Worm (Caenorhabditis elegans): ENCODE measurements around the gene mob-2.

Gene mob-2

DNA sequence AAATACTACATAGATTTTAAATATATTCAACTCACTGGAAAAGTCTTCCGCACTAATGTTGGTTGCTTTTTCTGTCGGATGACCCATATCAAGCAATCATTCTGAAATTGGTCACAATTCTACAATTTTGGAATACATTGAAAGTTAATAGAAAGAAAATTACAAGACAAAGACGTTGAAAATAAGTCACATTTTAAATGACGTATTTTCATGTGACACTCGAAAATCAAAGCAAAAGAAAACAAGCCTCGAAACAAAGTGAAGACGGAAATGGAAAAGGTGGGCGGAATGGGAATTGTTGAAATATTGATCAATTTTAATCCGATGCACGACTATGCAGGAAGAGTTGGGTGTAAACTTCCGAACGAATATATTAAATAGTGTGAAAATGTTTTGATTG, at the start of gene mob-2:
mob-2 (minus strand) TSS at position 101 of the 400 bp plus-strand sequence.
- TF ChIP-seq unc-62 (GFP tag; optimal IDR thresholded peaks at IDR 0.05) = no peak

DNA sequence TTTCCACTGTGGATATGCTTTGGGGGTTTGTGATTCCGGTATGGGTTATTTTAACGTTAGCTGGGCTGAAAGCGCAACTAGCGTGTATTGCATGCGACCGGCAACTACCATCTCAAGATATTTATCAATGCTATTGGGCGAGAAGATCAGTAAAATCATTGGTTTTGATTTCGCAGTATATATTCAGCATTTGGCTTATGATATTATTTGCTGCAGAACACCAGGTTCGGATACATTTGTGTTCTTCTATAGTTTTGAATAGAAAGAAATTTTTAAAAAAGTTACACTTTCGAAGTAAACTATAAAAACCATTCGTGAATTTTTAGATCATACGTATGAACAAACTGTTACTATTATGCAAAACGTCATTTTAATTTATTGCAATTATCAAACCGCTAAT, 48.1 kb upstream of the mob-2 start:
- TF ChIP-seq unc-62 (GFP tag; optimal IDR thresholded peaks at IDR 0.05) = no peak

DNA sequence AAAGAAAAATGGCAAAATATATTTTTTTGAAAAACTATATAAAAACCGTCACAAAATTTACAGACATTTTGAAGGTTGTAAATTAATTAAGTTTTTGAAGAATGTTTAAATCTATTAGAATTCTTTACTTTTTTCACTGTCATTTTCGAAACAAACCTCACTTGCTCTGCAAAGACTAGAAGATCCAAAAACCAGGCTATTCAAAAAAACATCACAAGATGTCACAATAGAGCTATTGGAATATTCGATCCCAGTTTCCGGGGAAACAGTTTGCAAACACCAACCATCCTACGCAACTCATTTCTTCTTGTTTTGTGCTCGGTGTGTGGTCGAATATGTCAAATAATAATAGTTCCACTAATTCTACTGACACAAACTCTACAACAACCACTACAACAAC, 46.9 kb upstream of the mob-2 start, which contains the start of gene R12H7.4:
R12H7.4 (plus strand) TSS at position 301 of the 400 bp plus-strand sequence.
- no peak for TF ChIP-seq unc-62 (GFP tag; optimal IDR thresholded peaks at IDR 0.05)

DNA sequence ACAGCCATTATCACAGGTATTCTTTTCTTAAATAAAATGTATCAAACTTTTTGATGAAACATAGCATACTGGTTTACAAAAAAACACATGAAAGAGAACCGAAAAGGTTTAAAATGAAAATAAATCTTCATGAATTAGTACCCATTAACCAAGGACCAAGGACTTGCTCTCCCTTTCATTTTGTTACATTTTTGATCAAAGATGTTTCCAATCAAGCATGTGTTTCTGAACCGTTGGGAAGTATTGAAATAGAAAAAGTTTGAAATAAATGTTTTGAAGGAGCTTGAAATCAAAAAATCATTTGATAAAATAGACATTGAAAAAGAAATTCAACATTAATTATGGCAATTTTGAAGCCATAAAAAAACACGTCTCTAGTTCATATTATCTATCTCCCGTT, 42.7 kb upstream of the mob-2 start:
- TF ChIP-seq unc-62 (GFP tag; optimal IDR thresholded peaks at IDR 0.05) = no peak

DNA sequence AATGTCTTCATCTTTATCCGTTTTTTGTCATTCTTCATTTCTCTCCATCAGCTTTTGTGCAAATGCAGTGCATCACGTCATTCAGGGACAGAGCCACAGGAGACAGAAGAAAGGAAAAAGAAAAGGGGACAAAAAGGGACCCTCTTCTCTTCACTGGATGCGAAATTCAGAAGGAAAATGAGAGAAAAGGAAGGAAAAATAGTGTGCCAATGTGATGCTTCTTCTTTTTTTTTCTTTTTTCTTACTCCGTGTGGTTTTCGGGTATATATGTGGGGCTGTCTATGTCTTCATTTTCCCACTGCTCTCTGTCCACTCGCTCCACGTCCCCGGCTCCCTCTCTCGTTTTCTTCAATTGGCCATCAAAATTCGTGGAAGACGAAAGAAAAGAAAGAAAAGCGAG, 40.6 kb upstream of the mob-2 start:
- TF ChIP-seq unc-62 (GFP tag; optimal IDR thresholded peaks at IDR 0.05) = no peak

DNA sequence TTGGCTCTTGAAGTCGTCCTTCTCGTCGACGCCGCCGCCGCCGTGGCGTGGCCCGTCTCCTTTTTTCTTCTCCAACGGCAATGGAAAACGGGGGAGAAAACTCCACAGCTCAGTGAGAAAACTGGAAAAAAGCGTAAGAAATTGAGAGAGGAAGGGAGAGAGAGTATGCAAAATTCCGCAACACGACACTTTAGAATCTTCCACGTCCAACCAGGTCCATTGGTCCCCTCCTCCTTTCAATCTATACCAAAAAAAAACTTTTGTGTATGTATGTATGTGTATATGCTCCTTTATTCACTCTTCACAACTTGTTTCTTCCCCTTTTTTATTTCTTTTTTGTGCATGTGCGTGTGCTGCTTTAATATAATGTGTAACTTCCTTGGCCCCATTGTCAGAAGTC, 39.2 kb upstream of the mob-2 start:
- no peak for TF ChIP-seq unc-62 (GFP tag; optimal IDR thresholded peaks at IDR 0.05)

DNA sequence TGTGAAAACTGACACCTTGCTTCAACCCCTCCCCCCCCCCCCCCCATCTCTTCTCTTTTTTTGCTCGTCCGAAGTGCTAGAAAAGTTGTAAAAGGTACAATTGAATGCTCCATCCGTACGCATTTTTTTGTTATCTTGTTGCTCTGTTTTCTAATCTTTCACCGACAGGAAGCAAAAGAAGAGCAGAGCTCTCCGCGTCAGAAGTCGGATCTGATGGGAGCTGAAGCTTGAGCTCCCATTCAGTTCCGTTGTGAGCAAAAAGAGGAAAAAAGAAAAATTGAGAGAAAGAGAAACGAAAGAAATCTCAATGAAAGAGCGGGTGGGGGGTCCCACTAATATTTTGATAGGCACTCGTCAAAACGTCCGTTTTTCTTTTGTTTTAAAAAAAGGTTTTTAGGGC, 37.0 kb upstream of the mob-2 start:
- TF ChIP-seq unc-62 (GFP tag; optimal IDR thresholded peaks at IDR 0.05) = no peak

DNA sequence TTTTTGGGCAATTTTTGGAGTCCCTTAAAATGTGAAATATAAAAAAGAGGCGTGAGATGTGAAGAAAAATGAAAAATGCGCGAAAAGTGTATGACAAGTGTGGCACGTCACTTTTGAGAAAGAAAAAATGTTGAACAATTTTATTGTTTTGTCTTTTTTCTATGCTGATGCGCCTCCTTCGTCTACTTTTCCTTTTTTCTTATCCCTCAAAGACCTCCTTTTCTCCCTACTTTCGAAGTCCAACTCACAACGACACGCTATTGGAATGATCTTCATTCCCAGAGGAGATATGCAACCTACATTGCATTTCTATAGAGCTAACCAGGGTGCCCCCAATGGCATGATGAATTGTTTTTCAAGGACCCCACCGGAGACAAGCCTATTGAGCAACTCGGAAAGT, 36.1 kb upstream of the mob-2 start:
- no peak for TF ChIP-seq unc-62 (GFP tag; optimal IDR thresholded peaks at IDR 0.05)

DNA sequence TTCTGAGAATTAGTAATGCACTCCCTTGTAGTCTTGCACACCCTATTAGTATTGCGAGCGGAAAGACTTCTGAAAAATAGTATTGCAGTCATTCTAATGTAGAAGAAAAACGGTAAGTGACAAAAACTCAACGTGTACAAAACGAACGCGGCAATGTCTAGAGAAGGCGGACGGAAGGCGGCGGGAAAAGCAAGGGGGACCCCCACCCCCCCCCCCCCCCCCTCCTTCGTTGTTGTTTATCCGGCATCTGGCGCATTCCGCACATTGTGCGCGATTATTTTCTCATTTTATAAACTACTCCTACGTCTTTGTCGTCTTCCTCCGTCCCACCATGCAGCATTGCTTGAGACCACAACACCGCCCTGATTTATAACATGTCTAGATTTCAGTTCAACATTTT, 32.4 kb upstream of the mob-2 start:
- no peak for TF ChIP-seq unc-62 (GFP tag; optimal IDR thresholded peaks at IDR 0.05)

DNA sequence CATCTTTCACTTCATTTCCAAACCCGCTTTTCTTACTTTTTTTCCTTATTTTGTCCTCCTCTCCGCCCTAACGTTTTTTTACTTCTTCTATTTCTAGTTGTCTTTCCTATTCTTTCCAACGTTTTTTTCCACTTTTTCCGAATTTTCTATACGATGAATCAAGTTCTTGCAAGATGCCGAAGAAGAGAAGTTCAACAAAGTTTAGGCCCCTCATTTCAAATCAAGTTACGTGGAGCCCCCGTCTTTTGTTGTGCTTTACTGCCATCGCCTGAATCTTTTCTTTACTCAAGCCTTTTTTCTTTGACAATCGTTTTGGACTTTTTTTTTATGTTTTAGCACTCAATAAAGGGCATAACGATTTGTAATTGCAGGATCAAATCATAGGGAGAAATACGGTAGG, 31.5 kb upstream of the mob-2 start, which contains the start of gene unc-9:
unc-9 (plus strand) TSS at position 370 of the 400 bp plus-strand sequence.
- no peak for TF ChIP-seq unc-62 (GFP tag; optimal IDR thresholded peaks at IDR 0.05)

DNA sequence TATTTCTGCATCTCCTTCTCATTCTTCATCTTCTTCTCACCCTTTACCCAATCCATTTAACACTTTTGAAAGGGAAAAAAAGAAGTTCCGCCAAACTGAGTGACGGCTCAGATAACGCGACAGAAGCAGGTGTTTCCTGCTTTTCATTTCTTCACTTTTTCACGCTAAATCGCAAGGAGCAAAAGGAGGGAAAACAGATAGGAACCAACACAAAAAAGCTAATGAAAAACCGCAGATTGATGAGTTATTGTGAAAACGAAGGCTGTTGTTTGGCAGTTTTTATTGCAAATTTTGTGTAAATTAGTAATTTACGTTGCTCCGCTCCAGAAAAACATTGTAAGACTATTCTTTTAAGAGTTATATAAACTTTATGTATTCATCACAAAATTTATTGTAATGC, 30.4 kb upstream of the mob-2 start:
- TF ChIP-seq unc-62 (GFP tag; optimal IDR thresholded peaks at IDR 0.05) = no peak

DNA sequence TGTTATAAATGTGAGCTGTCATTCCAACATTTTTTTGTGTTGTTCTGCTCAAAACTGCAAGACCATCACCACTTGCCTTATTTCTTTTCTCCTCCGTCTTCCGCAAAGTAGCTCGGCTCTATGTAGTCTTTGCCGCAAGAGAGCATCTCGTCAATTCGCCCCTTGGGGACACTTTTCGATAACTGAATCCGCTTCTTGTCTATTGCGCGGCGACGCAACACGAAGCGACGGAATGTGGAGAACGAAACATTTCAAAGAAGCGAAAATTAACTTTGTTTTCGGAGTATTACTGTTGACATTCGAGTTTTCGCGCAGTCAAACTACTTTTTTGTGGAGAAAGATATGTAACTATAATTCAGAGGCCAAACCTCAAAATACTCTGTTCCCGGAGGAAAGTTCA, 28.3 kb upstream of the mob-2 start:
- no peak for TF ChIP-seq unc-62 (GFP tag; optimal IDR thresholded peaks at IDR 0.05)

DNA sequence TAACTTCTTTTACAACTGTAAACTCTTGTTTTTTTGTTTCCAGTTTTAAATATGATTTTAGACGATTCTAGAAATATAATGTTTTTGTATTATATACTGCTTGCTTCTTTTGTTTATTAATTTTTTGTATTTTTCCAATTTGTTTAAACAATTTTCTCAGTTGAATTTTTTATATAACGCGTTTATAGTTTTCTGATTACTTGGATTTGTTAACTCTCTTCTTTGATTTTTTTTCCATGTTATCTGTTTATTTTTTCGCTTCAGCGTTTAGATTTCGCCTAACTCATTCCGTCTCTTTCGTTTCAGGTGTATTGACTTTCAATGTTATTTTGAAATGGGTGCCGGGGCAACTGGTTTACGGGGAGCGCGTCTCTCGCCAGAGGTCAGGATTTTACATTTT, 21.0 kb upstream of the mob-2 start, which contains the start of gene gpa-6:
gpa-6 (plus strand) TSS at position 301 of the 400 bp plus-strand sequence.
- TF ChIP-seq unc-62 (GFP tag; optimal IDR thresholded peaks at IDR 0.05) = no peak

DNA sequence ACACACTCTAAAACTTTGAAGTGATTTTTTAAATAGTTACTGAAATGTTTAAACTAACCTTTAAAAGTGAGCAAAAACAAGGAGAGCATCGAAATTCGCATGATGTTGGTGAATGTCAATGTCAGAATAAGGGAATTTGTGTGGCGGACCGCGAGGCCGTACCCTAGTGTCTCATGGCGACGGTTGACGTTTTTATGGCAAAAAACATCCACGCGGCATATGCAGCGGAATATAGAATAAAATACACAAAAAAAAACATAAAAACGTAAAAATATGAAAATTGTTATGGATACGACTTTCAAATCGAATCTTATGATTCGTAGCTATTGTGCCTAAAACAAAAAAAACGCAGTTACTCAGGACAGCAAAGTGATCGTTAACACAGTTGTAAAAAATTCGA, 20.0 kb upstream of the mob-2 start, which contains the start of gene cwp-5:
cwp-5 (minus strand) TSS at position 101 of the 400 bp plus-strand sequence.
- no peak for TF ChIP-seq unc-62 (GFP tag; optimal IDR thresholded peaks at IDR 0.05)

DNA sequence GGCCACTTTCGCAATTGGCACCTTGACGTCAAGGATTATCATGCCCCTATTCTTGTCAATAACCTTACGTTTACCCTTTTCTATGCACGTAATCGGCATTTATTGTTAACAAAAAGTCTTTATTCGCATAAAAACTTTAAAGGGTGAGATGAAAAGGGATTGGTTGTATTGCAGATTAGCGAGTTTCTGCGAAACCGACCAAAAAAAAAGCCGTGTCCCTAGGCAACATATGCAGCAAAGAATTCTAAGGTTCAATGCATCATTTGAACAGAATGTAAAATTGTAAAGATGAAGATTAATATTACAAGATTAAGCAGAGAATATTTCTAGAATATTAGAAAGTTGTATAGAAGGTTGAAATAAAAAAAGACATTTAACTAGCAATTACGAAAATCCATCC, 12.1 kb upstream of the mob-2 start:
- no peak for TF ChIP-seq unc-62 (GFP tag; optimal IDR thresholded peaks at IDR 0.05)

DNA sequence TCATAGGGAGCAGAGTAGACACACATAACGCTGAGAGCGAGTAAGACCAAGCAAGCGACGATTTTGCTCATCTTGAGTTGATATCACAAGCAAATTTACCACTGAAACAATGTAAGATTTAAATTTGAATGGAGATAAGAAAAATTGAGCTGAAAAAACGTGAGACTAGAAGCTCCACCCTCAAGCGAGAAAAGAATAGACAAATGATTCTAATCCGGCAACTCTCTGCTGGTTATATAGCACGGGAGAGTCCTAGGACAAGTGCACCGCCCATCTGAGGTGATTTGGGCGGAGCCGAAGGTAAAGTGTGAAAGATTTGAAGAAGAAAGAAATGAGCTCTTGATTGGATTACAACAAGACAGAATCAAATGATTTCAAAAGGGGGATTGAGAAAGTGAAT, 8.5 kb upstream of the mob-2 start, which contains the start of gene nlp-3:
nlp-3 (minus strand) TSS at position 101 of the 400 bp plus-strand sequence.
- TF ChIP-seq unc-62 (GFP tag; optimal IDR thresholded peaks at IDR 0.05) = no peak

DNA sequence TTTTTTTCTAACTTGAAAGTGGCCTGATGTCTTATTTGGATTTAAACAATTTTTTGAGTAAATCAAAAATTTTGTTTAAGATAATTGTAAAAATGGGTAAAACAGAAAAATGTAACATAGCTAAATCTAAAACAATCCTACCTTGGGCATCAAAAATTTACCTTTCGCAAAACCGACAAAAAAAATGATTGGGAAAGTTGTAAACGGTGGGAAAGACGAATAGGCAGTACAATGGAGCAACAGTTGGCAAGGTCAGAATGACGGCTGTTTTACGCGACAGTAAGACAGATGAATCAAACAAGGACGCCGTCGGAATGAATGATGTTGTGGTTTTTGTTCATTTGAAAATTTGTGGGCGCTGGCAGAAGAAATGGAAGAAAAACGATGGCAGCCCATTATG, 4.6 kb upstream of the mob-2 start:
- no peak for TF ChIP-seq unc-62 (GFP tag; optimal IDR thresholded peaks at IDR 0.05)

DNA sequence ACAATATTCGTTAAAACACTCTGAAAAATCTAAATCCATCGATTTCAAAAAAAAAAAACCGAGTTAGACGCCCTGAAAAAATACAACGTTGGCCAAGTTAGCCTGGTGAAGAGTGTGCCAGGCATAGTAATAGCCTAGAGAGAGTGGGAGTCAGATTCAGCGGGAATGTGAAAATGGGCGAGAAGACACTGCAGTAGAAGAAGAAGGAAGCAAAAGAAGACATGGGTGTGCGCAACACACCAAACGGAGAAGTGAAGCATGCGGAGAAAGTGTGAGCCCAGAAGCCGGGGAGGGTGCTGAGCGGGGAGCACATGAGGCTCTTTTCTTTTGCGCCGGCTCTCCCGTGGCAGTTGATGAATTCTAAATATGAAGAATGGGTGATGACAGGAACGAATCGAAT, 1.3 kb upstream of the mob-2 start:
- TF ChIP-seq unc-62 (GFP tag; optimal IDR thresholded peaks at IDR 0.05) = no peak

Data from whole organism, dauer.